Worm (Caenorhabditis elegans): Measurements from ENCODE around the gene lea-1.

ce11 chrV:10044735-10045134, 33.0 kb downstream of the lea-1 start:
- TF ChIP-seq zip-8 (tag; optimal IDR thresholded peaks at IDR 0.05) (no peak), snpc-4 (tag; optimal IDR thresholded peaks at IDR 0.05) (no peak), pha-4 (tag; optimal IDR thresholded peaks at IDR 0.05) (no peak), nhr-12 (tag; optimal IDR thresholded peaks at IDR 0.05) (no peak), elt-3 (tag; optimal IDR thresholded peaks at IDR 0.05) (no peak), unc-39 (tag; optimal IDR thresholded peaks at IDR 0.05) (no peak), lin-13 (tag; optimal IDR thresholded peaks at IDR 0.05) (no peak)
